Worm (Caenorhabditis elegans): Measurements from ENCODE around the gene nhr-161.

ce11 chrV:6971567-6971966 lies 11.1 kb downstream of the nhr-161 start, which contains the start of gene srx-59:
- TF ChIP-seq dpl-1 (GFP tag; optimal IDR thresholded peaks at IDR 0.05) (no peak), lin-15B (tag; optimal IDR thresholded peaks at IDR 0.05) (no peak), egl-27 (tag; optimal IDR thresholded peaks at IDR 0.05) (no peak), tbx-2 (tag; optimal IDR thresholded peaks at IDR 0.05) (no peak), mab-9 (GFP tag; IDR thresholded peaks at IDR 0.05) (no peak), Y116A8C.19 (tag; optimal IDR thresholded peaks at IDR 0.05; ENCODE audit: borderline replicate concordance) (no peak), egl-13 (tag; optimal IDR thresholded peaks at IDR 0.05) (no peak), mdl-1 (tag; optimal IDR thresholded peaks at IDR 0.05) (no peak), elt-3 (tag; optimal IDR thresholded peaks at IDR 0.05) (no peak), nhr-76 (tag; optimal IDR thresholded peaks at IDR 0.05) (no peak), skn-1 (tag; optimal IDR thresholded peaks at IDR 0.05) (no peak), lsy-2 (tag; optimal IDR thresholded peaks at IDR 0.05) (no peak)

Measured in whole organism, L1 larva.